Worm (Caenorhabditis elegans) whole organism, young adult: ENCODE data around the gene ndx-3.

ENCODE experiments used
- B0035.1 ChIP-seq: sonication (generic microtip); optimal IDR thresholded peaks from 2 replicates; lab custom pipeline; 2016; ENCODE audit warnings: missing genetic modification characterization, mild to moderate bottlenecking, missing compliant biosample characterization, missing genotype, missing genetic modification reagents
- B0261.1 ChIP-seq: sonication (generic microtip); optimal IDR thresholded peaks from 2 replicates; lab custom pipeline; 2016; ENCODE audit warnings: mild to moderate bottlenecking, missing genetic modification characterization, moderate library complexity, missing compliant biosample characterization
- B0336.3 ChIP-seq: fragments of 200-800 bp; sonication (Bioruptor generic); IDR thresholded peaks from 2 replicates; pipeline ENCODE4 v1.3.6; 2022; ENCODE audit warnings: missing genetic modification characterization, missing compliant biosample characterization
- F49E8.2 ChIP-seq: sonication (generic microtip); optimal IDR thresholded peaks from 3 replicates; lab custom pipeline; 2017; ENCODE audit warnings: missing genetic modification characterization, mild to moderate bottlenecking, missing compliant biosample characterization, antibody characterized with exemption, moderate library complexity; ENCODE audit not compliant: insufficient read depth
- F57C9.4 ChIP-seq: sonication (generic microtip); optimal IDR thresholded peaks from 2 replicates; lab custom pipeline; 2017; ENCODE audit warnings: mild to moderate bottlenecking, missing genetic modification characterization, missing compliant biosample characterization
- T07F8.4 ChIP-seq: sonication (generic microtip); optimal IDR thresholded peaks from 2 replicates; lab custom pipeline; 2016; ENCODE audit warnings: mild to moderate bottlenecking, missing genetic modification characterization, moderate library complexity, missing compliant biosample characterization
- T26A5.8 ChIP-seq: sonication (generic microtip); optimal IDR thresholded peaks from 2 replicates; lab custom pipeline; 2016; ENCODE audit warnings: missing genetic modification characterization, missing compliant biosample characterization
- Y56A3A.18 ChIP-seq: fragments of 200-800 bp; sonication (Bioruptor generic); IDR thresholded peaks from 2 replicates; pipeline ENCODE4 v1.3.6; 2022; ENCODE audit warnings: missing genetic modification reagents, missing genetic modification characterization, missing compliant biosample characterization
- aptf-3 ChIP-seq: fragments of 200-800 bp; sonication (Bioruptor generic); IDR thresholded peaks from 2 replicates; pipeline ENCODE4 v1.3.6; 2022; ENCODE audit warnings: missing genetic modification characterization, missing compliant biosample characterization
- atf-7 ChIP-seq: sonication (generic microtip); optimal IDR thresholded peaks from 2 replicates; lab custom pipeline; 2017; ENCODE audit warnings: mild to moderate bottlenecking, missing genetic modification characterization, missing compliant biosample characterization
- attf-6 ChIP-seq: fragments of 200-800 bp; sonication (Bioruptor generic); IDR thresholded peaks from 2 replicates; pipeline ENCODE4 v1.3.6; 2022; ENCODE audit warnings: missing genetic modification reagents, missing genetic modification characterization, missing compliant biosample characterization
- ccch-3 ChIP-seq: fragments of 200-800 bp; sonication (Bioruptor generic); optimal IDR thresholded peaks from 2 replicates; lab custom pipeline; 2018; ENCODE audit warnings: mild to moderate bottlenecking, missing genetic modification characterization, missing compliant biosample characterization
- ceh-100 ChIP-seq: fragments of 200-800 bp; sonication (Bioruptor generic); IDR thresholded peaks from 2 replicates; pipeline ENCODE4 v1.3.6; 2022; ENCODE audit warnings: missing genetic modification reagents, missing genetic modification characterization, missing compliant biosample characterization
- ceh-27 ChIP-seq: fragments of 200-800 bp; sonication (Bioruptor generic); optimal IDR thresholded peaks from 2 replicates; lab custom pipeline; 2018; ENCODE audit warnings: mild to moderate bottlenecking, missing genetic modification characterization, moderate library complexity, missing compliant biosample characterization
- ceh-58 ChIP-seq: fragments of 200-800 bp; sonication (Bioruptor generic); IDR thresholded peaks from 2 replicates; pipeline ENCODE4 v1.3.6; 2022; ENCODE audit warnings: missing genetic modification characterization, missing compliant biosample characterization
- die-1 ChIP-seq: sonication (generic microtip); optimal IDR thresholded peaks from 2 replicates; lab custom pipeline; 2016; ENCODE audit warnings: missing genotype, mild to moderate bottlenecking, missing genetic modification characterization, missing compliant biosample characterization
- dpff-1 ChIP-seq: sonication (generic microtip); optimal IDR thresholded peaks from 2 replicates; lab custom pipeline; 2017; ENCODE audit warnings: mild to moderate bottlenecking, missing genetic modification characterization, missing compliant biosample characterization
- efl-1 ChIP-seq: fragments of 150-350 bp; optimal IDR thresholded peaks from 2 replicates; lab custom pipeline; 2014; ENCODE audit warnings: missing biosample characterization, missing genetic modification reagents, missing genetic modification characterization
- egl-18 ChIP-seq: fragments of 200-800 bp; sonication (Bioruptor generic); IDR thresholded peaks from 2 replicates; pipeline ENCODE4 v1.3.6; 2022; ENCODE audit warnings: missing genetic modification reagents, missing genetic modification characterization, missing compliant biosample characterization
- fkh-3 ChIP-seq: sonication (generic microtip); optimal IDR thresholded peaks from 2 replicates; lab custom pipeline; 2016; ENCODE audit warnings: mild to moderate bottlenecking, missing genetic modification characterization, missing compliant biosample characterization
- gei-17 ChIP-seq: fragments of 200-800 bp; sonication (Bioruptor generic); optimal IDR thresholded peaks from 2 replicates; lab custom pipeline; 2018; ENCODE audit warnings: mild to moderate bottlenecking, missing genetic modification characterization, missing compliant biosample characterization
- him-1 ChIP-seq: sonication (generic microtip); optimal IDR thresholded peaks from 2 replicates; lab custom pipeline; 2016; ENCODE audit warnings: missing genotype, missing genetic modification reagents, missing genetic modification characterization, missing compliant biosample characterization
- hmg-1.2 ChIP-seq: fragments of 200-800 bp; sonication (Bioruptor generic); IDR thresholded peaks from 2 replicates; pipeline ENCODE4 v1.3.6; 2022; ENCODE audit warnings: missing genetic modification reagents, missing genetic modification characterization, missing compliant biosample characterization
- hmg-20 ChIP-seq: fragments of 200-800 bp; sonication (Bioruptor generic); IDR thresholded peaks from 2 replicates; pipeline ENCODE4 v1.3.6; 2022; ENCODE audit warnings: missing genetic modification reagents, missing genetic modification characterization, missing compliant biosample characterization
- hsf-1 ChIP-seq: fragments of 200-800 bp; sonication (Bioruptor generic); IDR thresholded peaks from 2 replicates; pipeline ENCODE4 v1.3.6; 2022; ENCODE audit warnings: missing genetic modification reagents, missing genetic modification characterization, missing compliant biosample characterization
- lin-54 ChIP-seq: fragments of 200-800 bp; sonication (Bioruptor generic); optimal IDR thresholded peaks from 2 replicates; lab custom pipeline; 2018; ENCODE audit warnings: mild to moderate bottlenecking, missing genetic modification characterization, missing compliant biosample characterization
- lir-1 ChIP-seq: fragments of 200-800 bp; sonication (Bioruptor generic); conservative IDR thresholded peaks from 2 replicates; pipeline ENCODE4 v1.3.6; 2022; ENCODE audit warnings: missing genetic modification reagents, missing genetic modification characterization, missing compliant biosample characterization
- lsl-1 ChIP-seq: fragments of 200-800 bp; sonication (Bioruptor generic); optimal IDR thresholded peaks from 2 replicates; lab custom pipeline; 2018; ENCODE audit warnings: mild to moderate bottlenecking, missing genetic modification characterization, moderate library complexity, missing compliant biosample characterization
- nfya-1 ChIP-seq: sonication (generic microtip); optimal IDR thresholded peaks from 2 replicates; lab custom pipeline; 2017; ENCODE audit warnings: antibody characterized with exemption, missing compliant biosample characterization, missing genetic modification characterization, borderline replicate concordance; ENCODE audit not compliant: insufficient read depth
- nfyb-1 ChIP-seq: fragments of 200-800 bp; sonication (Bioruptor generic); IDR thresholded peaks from 2 replicates; pipeline ENCODE4 v1.3.6; 2022; ENCODE audit warnings: missing genetic modification reagents, missing genetic modification characterization, missing compliant biosample characterization
- nhr-27 ChIP-seq: fragments of 200-800 bp; sonication (Bioruptor generic); optimal IDR thresholded peaks from 2 replicates; lab custom pipeline; 2018; ENCODE audit warnings: mild to moderate bottlenecking, missing genetic modification characterization, moderate library complexity, missing compliant biosample characterization
- nhr-80 ChIP-seq: sonication (generic microtip); optimal IDR thresholded peaks from 2 replicates; lab custom pipeline; 2016; ENCODE audit warnings: missing genetic modification characterization, missing compliant biosample characterization
- nhr-90 ChIP-seq: sonication (generic microtip); optimal IDR thresholded peaks from 2 replicates; lab custom pipeline; 2016; ENCODE audit warnings: missing genotype, mild to moderate bottlenecking, missing genetic modification characterization, missing compliant biosample characterization
- sdz-38 ChIP-seq: sonication (generic microtip); optimal IDR thresholded peaks from 2 replicates; lab custom pipeline; 2016; ENCODE audit warnings: missing genotype, missing genetic modification characterization, missing compliant biosample characterization
- sea-2 ChIP-seq: fragments of 200-800 bp; sonication (Bioruptor generic); IDR thresholded peaks from 2 replicates; pipeline ENCODE4 v1.3.6; 2022; ENCODE audit warnings: missing genetic modification characterization, missing compliant biosample characterization
- snpc-1.1 ChIP-seq: sonication (generic microtip); optimal IDR thresholded peaks from 2 replicates; lab custom pipeline; 2017; ENCODE audit warnings: missing genetic modification characterization, mild to moderate bottlenecking, missing compliant biosample characterization, antibody characterized with exemption, moderate library complexity, missing genotype, missing genetic modification reagents; ENCODE audit not compliant: insufficient read depth
- snpc-1.3 ChIP-seq: sonication (generic microtip); optimal IDR thresholded peaks from 2 replicates; lab custom pipeline; 2017; ENCODE audit warnings: missing genetic modification characterization, mild to moderate bottlenecking, missing compliant biosample characterization, antibody characterized with exemption, moderate library complexity, missing genotype, missing genetic modification reagents; ENCODE audit not compliant: insufficient read depth
- tbp1 ChIP-seq: fragments of 200-800 bp; sonication (Bioruptor generic); optimal IDR thresholded peaks from 2 replicates; lab custom pipeline; 2018; ENCODE audit warnings: mild to moderate bottlenecking, missing genetic modification characterization, missing compliant biosample characterization
- zfh-2 ChIP-seq: fragments of 200-800 bp; sonication (Bioruptor generic); conservative IDR thresholded peaks from 2 replicates; pipeline ENCODE4 v1.3.6; 2022; ENCODE audit warnings: missing genetic modification reagents, missing genetic modification characterization, missing compliant biosample characterization
- zim-3 ChIP-seq: sonication (generic microtip); optimal IDR thresholded peaks from 2 replicates; lab custom pipeline; 2017; ENCODE audit warnings: mild to moderate bottlenecking, missing genetic modification characterization, moderate library complexity, missing compliant biosample characterization
- ztf-3 ChIP-seq: fragments of 200-800 bp; sonication (Bioruptor generic); optimal IDR thresholded peaks from 2 replicates; lab custom pipeline; 2018; ENCODE audit warnings: mild to moderate bottlenecking, missing genetic modification characterization, missing compliant biosample characterization

Gene ndx-3

ce11 chrII:4959719-4960118 is 6.3 kb downstream of the ndx-3 start, which contains the start of gene ulp-2:
ulp-2 (minus strand) TSS chrII:4959876.
- TF ChIP-seq snpc-1.1 (tag; lab: Kevin White, UChicago): no peak
- TF ChIP-seq hmg-1.2 (GFP tag; lab: Robert Waterston, UW): peak; percentile 15; the same call in 1 of the 2 replicates
- no peak for TF ChIP-seq B0336.3 (GFP tag; lab: Robert Waterston, UW)

- TF ChIP-seq nhr-80 (tag; lab: Kevin White, UChicago) (peak; percentile 45), lir-1 (no peak), Y56A3A.18 (no peak), gei-17 (GFP tag; lab: Kevin White, UChicago) (no peak), him-1 (tag; lab: Kevin White, UChicago) (no peak)
Measured at ce11 chrII:4960690-4961089, 7.3 kb downstream of the ndx-3 start.

ce11 chrII:4966576-4966975 is 13.2 kb downstream of the ndx-3 start:
- TF ChIP-seq sea-2 (GFP tag; lab: Robert Waterston, UW): no peak
- no peak for TF ChIP-seq him-1 (tag; lab: Kevin White, UChicago)
- no peak for TF ChIP-seq lsl-1 (GFP tag; lab: Kevin White, UChicago)
- no peak for TF ChIP-seq T07F8.4
- TF ChIP-seq zfh-2 (GFP tag; lab: Robert Waterston, UW): no peak
- TF ChIP-seq lin-54 (GFP tag; lab: Kevin White, UChicago): no peak
- TF ChIP-seq fkh-3 (tag; lab: Kevin White, UChicago): no peak
- no peak for TF ChIP-seq dpff-1 (tag; lab: Kevin White, UChicago)

ce11 chrII:4967636-4968035 is 14.2 kb downstream of the ndx-3 start:
- no peak for TF ChIP-seq ceh-58 (GFP tag; lab: Robert Waterston, UW)
- peak; percentile 81 for TF ChIP-seq nhr-80 (tag; lab: Kevin White, UChicago)
- TF ChIP-seq, all 124 proteins: peak for 1

ce11 chrII:4968863-4969262 is 15.5 kb downstream of the ndx-3 start, which contains the start of gene shc-2:
shc-2 (plus strand) TSS chrII:4969163.
- TF ChIP-seq nfya-1 (tag; lab: Kevin White, UChicago) (no peak), nhr-27 (tag; lab: Kevin White, UChicago) (no peak), hsf-1 (GFP tag; lab: Robert Waterston, UW) (no peak), nhr-80 (tag; lab: Kevin White, UChicago) (no peak), B0035.1 (tag; lab: Kevin White, UChicago) (no peak), die-1 (no peak), T26A5.8 (tag; lab: Kevin White, UChicago) (no peak), ztf-3 (no peak), F57C9.4 (no peak), B0261.1 (tag; lab: Kevin White, UChicago) (no peak), hmg-20 (GFP tag; lab: Robert Waterston, UW) (no peak), aptf-3 (GFP tag; lab: Robert Waterston, UW) (no peak), sdz-38 (no peak)
- TF ChIP-seq, all 124 proteins: peak for 0

- TF ChIP-seq zim-3 (tag; lab: Kevin White, UChicago) (no peak), nhr-90 (tag; lab: Kevin White, UChicago) (no peak), ccch-3 (no peak), egl-18 (GFP tag; lab: Robert Waterston, UW) (no peak), snpc-1.3 (tag; lab: Kevin White, UChicago) (no peak), F49E8.2 (tag; lab: Kevin White, UChicago) (no peak), dpff-1 (tag; lab: Kevin White, UChicago) (no peak), atf-7 (tag; lab: Kevin White, UChicago) (no peak), ceh-100 (no peak), ceh-27 (GFP tag; lab: Kevin White, UChicago) (no peak), nfyb-1 (no peak), efl-1 (GFP tag; lab: Kevin White, UChicago) (no peak), hmg-1.2 (GFP tag; lab: Robert Waterston, UW) (no peak), attf-6 (GFP tag; lab: Robert Waterston, UW) (no peak), tbp1 (GFP tag; lab: Kevin White, UChicago) (no peak)
Measured at ce11 chrII:4974448-4974951, 21.1 kb downstream of the ndx-3 start.
